Worm (Caenorhabditis elegans) whole organism, L4 larva: ENCODE results near the gene arp-11.
A peak's percentile ranks its signal among the peaks of the same experiment; 100 is the strongest.

Experiments
- F10B5.3 ChIP-seq: sonication (generic microtip); optimal IDR thresholded peaks from 2 replicates; lab custom pipeline; 2016; ENCODE audit warnings: mild to moderate bottlenecking, missing genetic modification characterization, missing compliant biosample characterization
- F37D6.2 ChIP-seq: sonication (generic microtip); optimal IDR thresholded peaks from 2 replicates; lab custom pipeline; 2016; ENCODE audit warnings: mild to moderate bottlenecking, missing genetic modification characterization, missing compliant biosample characterization
- F49E8.2 ChIP-seq: sonication (generic microtip); optimal IDR thresholded peaks from 2 replicates; lab custom pipeline; 2016; ENCODE audit warnings: missing compliant biosample characterization, mild to moderate bottlenecking, missing genetic modification characterization, borderline replicate concordance
- T20F7.1 ChIP-seq: fragments of 200-800 bp; sonication (Bioruptor generic); optimal IDR thresholded peaks from 2 replicates; lab custom pipeline; 2018; ENCODE audit warnings: mild to moderate bottlenecking, missing genetic modification characterization, missing compliant biosample characterization
- T26A8.4 ChIP-seq: fragments of 200-800 bp; sonication (Bioruptor generic); IDR thresholded peaks from 2 replicates; pipeline ENCODE4 v1.3.6; 2022; ENCODE audit warnings: missing genetic modification characterization, missing compliant biosample characterization
- Y105C5A.15 ChIP-seq: fragments of 200-800 bp; sonication (Bioruptor generic); IDR thresholded peaks from 2 replicates; pipeline ENCODE4 v1.3.6; 2022; ENCODE audit warnings: missing genetic modification characterization, missing compliant biosample characterization
- Y75B8A.6 ChIP-seq: fragments of 200-800 bp; sonication (Bioruptor generic); IDR thresholded peaks from 2 replicates; pipeline ENCODE4 v1.3.6; 2022; ENCODE audit warnings: missing genetic modification reagents, missing genetic modification characterization, missing compliant biosample characterization
- ZK337.2 ChIP-seq: fragments of 200-800 bp; sonication (Bioruptor generic); IDR thresholded peaks from 2 replicates; pipeline ENCODE4 v1.3.6; 2022; ENCODE audit warnings: missing genetic modification reagents, missing genetic modification characterization, missing compliant biosample characterization
- aha-1 ChIP-seq: fragments of 150-350 bp; peaks from one replicate; lab custom pipeline; 2014; ENCODE audit warnings: missing biosample characterization, missing genetic modification characterization
- aly-2 ChIP-seq: sonication (generic microtip); optimal IDR thresholded peaks from 2 replicates; lab custom pipeline; 2018; ENCODE audit warnings: missing biosample characterization, missing genetic modification characterization
- ama-1 ChIP-seq: fragments of 150-350 bp; optimal IDR thresholded peaks from 2 replicates; lab custom pipeline; 2014; ENCODE audit warnings: inconsistent platforms, mixed read lengths
- attf-4 ChIP-seq: sonication (generic microtip); optimal IDR thresholded peaks from 3 replicates; lab custom pipeline; 2017; ENCODE audit warnings: missing biosample characterization, missing genetic modification characterization
- ceh-32 ChIP-seq: sonication (generic microtip); optimal IDR thresholded peaks from 2 replicates; lab custom pipeline; 2016; ENCODE audit warnings: mild to moderate bottlenecking, missing genetic modification characterization, missing compliant biosample characterization; ENCODE audit not compliant: poor library complexity
- ceh-62 ChIP-seq: sonication (generic microtip); optimal IDR thresholded peaks from 2 replicates; lab custom pipeline; 2017; ENCODE audit warnings: missing biosample characterization, missing genetic modification characterization
- ces-1 ChIP-seq: fragments of 150-350 bp; sonication (generic microtip); optimal IDR thresholded peaks from 4 replicates; lab custom pipeline; 2014; ENCODE audit warnings: missing biosample characterization, missing genetic modification reagents, missing genetic modification characterization
- cey-2 ChIP-seq: sonication (generic microtip); optimal IDR thresholded peaks from 3 replicates; lab custom pipeline; 2017; ENCODE audit warnings: missing genetic modification characterization, mild to moderate bottlenecking, missing compliant biosample characterization, antibody characterized with exemption, borderline replicate concordance; ENCODE audit not compliant: insufficient read depth
- daf-12 ChIP-seq: fragments of 150-350 bp; optimal IDR thresholded peaks from 2 replicates; lab custom pipeline; 2014; ENCODE audit warnings: missing biosample characterization, missing genetic modification reagents, missing genetic modification characterization
- daf-16 ChIP-seq, 3 experiments: sonication (generic microtip); optimal IDR thresholded peaks; 2 replicates each; lab custom pipeline; 2016 to 2017; ENCODE audit warnings: missing genetic modification characterization in 3 of 3, missing genetic modification reagents in 3 of 3, mild to moderate bottlenecking in 2 of 3, missing compliant biosample characterization in 2 of 3, missing biosample characterization in 1 of 3, moderate library complexity in 1 of 3
- daf-8 ChIP-seq: fragments of 200-800 bp; sonication (Bioruptor generic); IDR thresholded peaks from 2 replicates; pipeline ENCODE4 v1.3.6; 2022; ENCODE audit warnings: missing genetic modification characterization, missing compliant biosample characterization
- duxl-1 ChIP-seq: sonication (generic microtip); optimal IDR thresholded peaks from 2 replicates; lab custom pipeline; 2016; ENCODE audit warnings: mild to moderate bottlenecking, missing genetic modification characterization, moderate library complexity, missing compliant biosample characterization; ENCODE audit not compliant: poor library complexity
- egl-27 ChIP-seq: sonication (generic microtip); optimal IDR thresholded peaks from 3 replicates; lab custom pipeline; 2017; ENCODE audit warnings: missing biosample characterization, missing genetic modification reagents, missing genetic modification characterization
- fos-1 ChIP-seq: fragments of 150-350 bp; optimal IDR thresholded peaks from 2 replicates; lab custom pipeline; 2014; ENCODE audit warnings: missing biosample characterization, missing genetic modification characterization
- gei-8 ChIP-seq: fragments of 200-800 bp; sonication (Bioruptor generic); optimal IDR thresholded peaks from 2 replicates; lab custom pipeline; 2018; ENCODE audit warnings: mild to moderate bottlenecking, missing genetic modification characterization, missing compliant biosample characterization
- hif-1 ChIP-seq, 2 experiments: sonication (generic microtip); optimal IDR thresholded peaks; 2 replicates each; lab custom pipeline; 2016 to 2017; ENCODE audit warnings: missing compliant biosample characterization in 2 of 2, missing genetic modification characterization in 2 of 2, missing genetic modification reagents in 2 of 2, missing genotype in 2 of 2, mild to moderate bottlenecking in 1 of 2
- hlh-11 ChIP-seq: fragments of 200-800 bp; sonication (Bioruptor generic); optimal IDR thresholded peaks from 2 replicates; lab custom pipeline; 2018; ENCODE audit warnings: mild to moderate bottlenecking, missing genetic modification characterization, missing compliant biosample characterization
- jun-1 ChIP-seq: fragments of 150-350 bp; optimal IDR thresholded peaks from 2 replicates; lab custom pipeline; 2014; ENCODE audit warnings: missing biosample characterization, missing genetic modification reagents, missing genetic modification characterization
- lin-1 ChIP-seq: fragments of 200-800 bp; sonication (Bioruptor generic); IDR thresholded peaks from 2 replicates; pipeline ENCODE4 v1.3.6; 2022; ENCODE audit warnings: missing genetic modification reagents, missing genetic modification characterization, missing compliant biosample characterization
- lin-13 ChIP-seq: fragments of 150-350 bp; optimal IDR thresholded peaks from 2 replicates; lab custom pipeline; 2014; ENCODE audit warnings: missing biosample characterization, missing genetic modification reagents, missing genetic modification characterization
- lin-29 ChIP-seq: fragments of 200-800 bp; sonication (Bioruptor generic); IDR thresholded peaks from 2 replicates; pipeline ENCODE4 v1.3.6; 2022; ENCODE audit warnings: missing genetic modification reagents, missing genetic modification characterization, missing compliant biosample characterization
- lin-38 ChIP-seq: fragments of 200-800 bp; sonication (Bioruptor generic); IDR thresholded peaks from 2 replicates; pipeline ENCODE4 v1.3.6; 2022; ENCODE audit warnings: missing genetic modification reagents, missing genetic modification characterization, missing compliant biosample characterization
- lsy-2 ChIP-seq, 2 experiments: fragments of 150-350 bp in 1 of 2; sonication (generic microtip) in 1 of 2; optimal IDR thresholded peaks; 2 replicates each; lab custom pipeline; 2014 to 2017; ENCODE audit warnings: missing biosample characterization in 2 of 2, missing genetic modification characterization in 2 of 2
- madf-5 ChIP-seq, 2 experiments: fragments of 200-800 bp; sonication (Bioruptor generic); IDR thresholded peaks; 2 replicates each; pipeline ENCODE4 v1.3.6; 2022; ENCODE audit warnings: missing compliant biosample characterization in 2 of 2, missing genetic modification characterization in 2 of 2
- mdt-29 ChIP-seq: fragments of 200-800 bp; sonication (Bioruptor generic); IDR thresholded peaks from 2 replicates; pipeline ENCODE4 v1.3.6; 2022; ENCODE audit warnings: missing genetic modification reagents, missing genetic modification characterization, missing compliant biosample characterization
- mes-2 ChIP-seq: sonication (generic microtip); optimal IDR thresholded peaks from 2 replicates; lab custom pipeline; 2016; ENCODE audit warnings: missing genotype, mild to moderate bottlenecking, missing genetic modification characterization, missing compliant biosample characterization; ENCODE audit not compliant: poor library complexity, severe bottlenecking
- mxl-2 ChIP-seq: fragments of 200-800 bp; sonication (Bioruptor generic); conservative IDR thresholded peaks from 2 replicates; pipeline ENCODE4 v1.3.6; 2022; ENCODE audit warnings: missing genetic modification reagents, missing genetic modification characterization, missing compliant biosample characterization
- nhr-48 ChIP-seq: sonication (generic microtip); optimal IDR thresholded peaks from 2 replicates; lab custom pipeline; 2016; ENCODE audit warnings: mild to moderate bottlenecking, missing genetic modification characterization, missing compliant biosample characterization
- nhr-76 ChIP-seq: fragments of 150-350 bp; optimal IDR thresholded peaks from 2 replicates; lab custom pipeline; 2014; ENCODE audit warnings: missing biosample characterization, missing genetic modification characterization
- nhr-77 ChIP-seq: fragments of 150-350 bp; optimal IDR thresholded peaks from 2 replicates; lab custom pipeline; 2014; ENCODE audit warnings: missing biosample characterization, missing genetic modification characterization
- pha-4 ChIP-seq, 2 experiments: fragments of 150-350 bp in 1 of 2; fragments of 200-800 bp in 1 of 2; sonication (Bioruptor generic) in 1 of 2; IDR thresholded peaks in 1 of 2; optimal IDR thresholded peaks in 1 of 2; 2 replicates each; pipeline versions ENCODE4 v1.3.6 to Lab custom; 2014 to 2022; ENCODE audit warnings: missing genetic modification characterization in 2 of 2, missing genetic modification reagents in 2 of 2, missing biosample characterization in 1 of 2, missing compliant biosample characterization in 1 of 2
- unc-62 ChIP-seq, 3 experiments: fragments of 150-350 bp in 1 of 3; sonication (generic microtip); optimal IDR thresholded peaks in 2 of 3; peaks in 1 of 3; 1 replicate in 1 of 3; 2 replicates in 2 of 3; lab custom pipeline; 2014 to 2017; ENCODE audit warnings: missing biosample characterization in 3 of 3, missing genetic modification characterization in 3 of 3, missing genetic modification reagents in 3 of 3, missing genotype in 1 of 3
- zfp-3 ChIP-seq: fragments of 200-800 bp; sonication (Bioruptor generic); conservative IDR thresholded peaks from 2 replicates; pipeline ENCODE4 v1.3.6; 2022; ENCODE audit warnings: missing genetic modification reagents, missing genetic modification characterization, missing compliant biosample characterization
- zip-2 ChIP-seq: fragments of 150-350 bp; optimal IDR thresholded peaks from 2 replicates; lab custom pipeline; 2014; ENCODE audit warnings: missing biosample characterization, missing genetic modification characterization
- ztf-11 ChIP-seq: fragments of 150-350 bp; optimal IDR thresholded peaks from 2 replicates; lab custom pipeline; 2014; ENCODE audit warnings: missing biosample characterization, missing genetic modification characterization

The arp-11 gene

DNA sequence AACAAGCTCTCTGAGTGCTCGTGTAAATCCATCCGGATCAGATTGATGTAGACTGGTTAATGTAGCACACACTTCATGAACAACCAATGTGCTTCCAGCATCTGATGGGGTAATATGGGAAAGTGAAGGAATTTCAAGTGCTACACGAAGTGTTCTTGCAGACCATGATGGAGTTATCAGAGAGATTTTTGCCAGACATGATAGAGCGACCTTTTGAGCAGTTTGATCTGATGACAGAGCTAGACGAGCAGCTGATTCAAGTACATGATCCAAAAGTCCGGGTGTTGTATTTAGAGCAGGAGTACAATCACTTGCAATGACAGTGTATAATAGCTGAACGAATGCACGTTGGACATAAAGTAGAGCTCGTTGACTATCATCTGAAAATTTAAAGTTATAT lies 15.8 kb upstream of the arp-11 start:
- TF ChIP-seq lin-1 = no peak
- TF ChIP-seq duxl-1 = no peak
- no peak for TF ChIP-seq cey-2 (tag; lab: Kevin White, UChicago)
- TF ChIP-seq aha-1 (tag; lab: Kevin White, UChicago) = peak; percentile 95
- TF ChIP-seq ztf-11 (tag; lab: Kevin White, UChicago) = no peak
- peak in 1 of 2 experiments; percentile 83 for TF ChIP-seq unc-62 (GFP tag; optimal IDR thresholded peaks at IDR 0.05 in 1 of 2; lab: Kevin White, UChicago)
- TF ChIP-seq unc-62 (tag; optimal IDR thresholded peaks at IDR 0.05; lab: Kevin White, UChicago) = no peak
- no peak for TF ChIP-seq ZK337.2
- no peak for TF ChIP-seq attf-4

DNA sequence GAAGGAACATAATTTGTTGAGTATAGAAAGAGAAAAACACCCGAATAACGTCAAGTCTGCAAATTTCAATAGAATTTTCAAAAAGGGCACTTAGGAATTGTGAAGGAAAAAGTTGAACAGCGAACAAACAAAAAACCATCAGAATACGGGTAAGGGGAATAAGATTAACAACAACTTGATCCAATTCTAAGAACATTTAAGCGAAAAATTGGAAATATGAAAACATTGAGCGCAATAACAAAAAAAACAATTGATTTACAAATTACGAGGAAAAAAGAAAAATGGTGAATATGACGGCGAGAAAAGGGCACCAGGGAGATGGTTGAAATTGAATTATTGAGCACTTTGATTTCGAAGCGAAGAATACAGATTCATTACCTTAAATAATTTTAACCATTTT lies 14.8 kb upstream of the arp-11 start:
- TF ChIP-seq unc-62 (GFP tag; optimal IDR thresholded peaks at IDR 0.05 in 1 of 2; lab: Kevin White, UChicago) (peak in 1 of 2 experiments; percentile 90), unc-62 (tag; optimal IDR thresholded peaks at IDR 0.05; lab: Kevin White, UChicago) (no peak), aha-1 (tag; lab: Kevin White, UChicago) (peak; percentile 90), jun-1 (tag; lab: Kevin White, UChicago) (no peak), nhr-76 (tag; lab: Kevin White, UChicago) (no peak)

- TF ChIP-seq nhr-77 (tag; lab: Kevin White, UChicago) (no peak), aha-1 (tag; lab: Kevin White, UChicago) (peak; percentile 69), zfp-3 (GFP tag; lab: Robert Waterston, UW) (no peak), ama-1 (lab: Kevin White, UChicago) (peak; percentile 38), mxl-2 (no peak), F49E8.2 (tag; lab: Kevin White, UChicago) (no peak), hif-1 (tag; optimal IDR thresholded peaks at IDR 0.05; lab: Kevin White, UChicago) (no peak), ceh-62 (tag; lab: Kevin White, UChicago) (no peak), gei-8 (GFP tag; lab: Kevin White, UChicago) (no peak), ZK337.2 (no peak), ces-1 (GFP tag; lab: Kevin White, UChicago) (no peak), T26A8.4 (GFP tag; lab: Robert Waterston, UW) (no peak), daf-12 (no peak), Y105C5A.15 (GFP tag; lab: Robert Waterston, UW) (no peak), lsy-2 (tag; optimal IDR thresholded peaks at IDR 0.05; lab: Kevin White, UChicago) (no peak), madf-5 (GFP tag; IDR thresholded peaks at IDR 0.05; lab: Robert Waterston, UW) (no peak), lin-13 (GFP tag; lab: Kevin White, UChicago) (no peak), pha-4 (GFP tag; IDR thresholded peaks at IDR 0.05; lab: Robert Waterston, UW) (no peak), pha-4 (tag; optimal IDR thresholded peaks at IDR 0.05; lab: Kevin White, UChicago) (no peak), T20F7.1 (GFP tag; lab: Kevin White, UChicago) (peak; percentile 8)
Measured at ce11 chrIV:7914991-7915390, 12.9 kb upstream of the arp-11 start, which contains the start of gene C49H3.4. C49H3.4 (plus strand) TSS chrIV:7915291.

DNA sequence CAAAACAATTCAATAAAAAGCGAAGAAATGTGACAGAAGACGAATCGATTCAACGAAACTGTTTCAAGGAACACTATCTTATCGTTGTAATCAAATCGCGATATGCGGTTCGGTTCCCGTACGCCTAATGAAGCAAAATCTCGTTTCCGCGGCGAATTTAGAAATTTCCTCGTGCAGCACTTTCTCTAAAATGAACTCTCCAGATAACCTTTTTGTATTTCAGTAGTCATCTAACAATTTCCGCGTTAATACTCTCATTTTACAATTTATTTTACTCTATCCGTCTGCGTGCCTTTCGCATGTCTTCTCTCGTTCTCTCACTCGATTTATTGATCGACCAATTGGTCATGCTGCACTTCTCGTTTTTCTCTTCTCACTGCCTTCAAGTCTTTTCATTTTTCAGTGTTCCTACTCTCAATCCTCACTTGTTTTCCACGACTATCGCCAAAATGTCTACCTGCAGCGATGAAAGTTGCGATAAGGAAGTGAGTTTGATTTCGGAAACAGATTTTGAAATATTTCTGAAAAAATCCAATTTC lies 8.2 kb upstream of the arp-11 start, which contains the start of the genes npp-27 and ntl-4:
Gene npp-27, minus strand, starts transcription at position 51 of the 539 bp plus-strand sequence.
Gene ntl-4, plus strand, starts transcription at position 379 of the 539 bp plus-strand sequence.
- TF ChIP-seq egl-27 (tag; lab: Kevin White, UChicago) (no peak), Y75B8A.6 (GFP tag; lab: Robert Waterston, UW) (no peak), F37D6.2 (tag; lab: Kevin White, UChicago) (no peak), zip-2 (tag; lab: Kevin White, UChicago) (no peak), ztf-11 (tag; lab: Kevin White, UChicago) (no peak), F49E8.2 (tag; lab: Kevin White, UChicago) (no peak), fos-1 (tag; lab: Kevin White, UChicago) (no peak), Y105C5A.15 (GFP tag; lab: Robert Waterston, UW) (no peak), daf-8 (GFP tag; lab: Robert Waterston, UW) (no peak), lin-29 (GFP tag; lab: Robert Waterston, UW) (no peak), lin-38 (GFP tag; lab: Robert Waterston, UW) (no peak), F10B5.3 (tag; lab: Kevin White, UChicago) (no peak), ama-1 (lab: Kevin White, UChicago) (no peak), hif-1 (tag; optimal IDR thresholded peaks at IDR 0.05; lab: Kevin White, UChicago) (peak in 1 of 2 experiments; percentile 15), lin-13 (GFP tag; lab: Kevin White, UChicago) (no peak), hlh-11 (tag; lab: Kevin White, UChicago) (peak; percentile 18), nhr-48 (tag; lab: Kevin White, UChicago) (no peak), ceh-32 (tag; lab: Kevin White, UChicago) (no peak), aly-2 (no peak), mes-2 (tag; lab: Kevin White, UChicago) (peak; percentile 8), daf-16 (GFP tag; optimal IDR thresholded peaks at IDR 0.05; lab: Kevin White, UChicago) (no peak), daf-16 (tag; optimal IDR thresholded peaks at IDR 0.05; lab: Kevin White, UChicago) (peak; percentile 42), mdt-29 (GFP tag; lab: Robert Waterston, UW) (no peak)
